Worm (Caenorhabditis elegans) whole organism, L4/young adult: ENCODE measurements around the gene nhr-16.

ENCODE experiments used
- W03F9.2 ChIP-seq: fragments of 150-350 bp; optimal IDR thresholded peaks from 2 replicates; lab custom pipeline; 2014; ENCODE audit warnings: missing biosample characterization, missing genetic modification characterization
- dao-5 ChIP-seq: sonication (generic microtip); optimal IDR thresholded peaks from 2 replicates; lab custom pipeline; 2016; ENCODE audit warnings: missing genotype, missing genetic modification characterization, moderate library complexity, missing compliant biosample characterization
- him-1 ChIP-seq: sonication (generic microtip); optimal IDR thresholded peaks from 2 replicates; lab custom pipeline; 2016; ENCODE audit warnings: missing genotype, missing genetic modification reagents, missing genetic modification characterization, missing compliant biosample characterization

DNA sequence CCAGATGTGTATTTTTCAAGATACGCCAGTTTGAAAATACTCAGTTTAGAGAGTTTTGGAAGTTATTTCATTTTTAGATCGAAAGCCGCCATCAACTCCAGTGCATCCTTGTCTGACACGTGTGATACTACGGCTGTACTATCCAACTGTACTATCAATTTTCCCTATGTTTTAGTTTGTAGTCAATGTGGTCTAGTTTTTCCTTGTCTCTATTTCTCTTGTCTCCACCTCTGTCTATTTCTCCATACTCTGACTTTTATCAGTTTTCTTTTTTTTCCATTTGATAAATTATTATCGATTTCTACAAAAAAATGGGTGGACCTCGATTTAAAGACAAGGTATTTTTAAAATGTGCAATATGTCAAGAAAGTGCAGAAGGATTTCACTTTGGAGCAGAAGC, at the start of gene nhr-16:
- no peak for TF ChIP-seq him-1 (tag; lab: Kevin White, UChicago)
- no peak for TF ChIP-seq W03F9.2 (tag; lab: Kevin White, UChicago)
- no peak for TF ChIP-seq dao-5 (tag; lab: Kevin White, UChicago)
